Worm (Caenorhabditis elegans): ENCODE data around the gene C12D5.9.

ce11 chrV:7639356-7639755 is 50.4 kb downstream of the C12D5.9 start:
- TF ChIP-seq zag-1 (tag; optimal IDR thresholded peaks at IDR 0.05) (no peak), nhr-6 (tag; optimal IDR thresholded peaks at IDR 0.05) (no peak), lsy-2 (tag; optimal IDR thresholded peaks at IDR 0.05) (no peak), nhr-77 (tag; optimal IDR thresholded peaks at IDR 0.05) (no peak), nhr-12 (tag; optimal IDR thresholded peaks at IDR 0.05) (no peak), ama-1 (optimal IDR thresholded peaks at IDR 0.05) (no peak), lin-13 (GFP tag; optimal IDR thresholded peaks at IDR 0.05) (no peak), aly-2 (tag; optimal IDR thresholded peaks at IDR 0.05) (no peak), egl-27 (tag; optimal IDR thresholded peaks at IDR 0.05) (no peak), lin-11 (tag; optimal IDR thresholded peaks at IDR 0.05) (no peak), nhr-11 (tag; optimal IDR thresholded peaks at IDR 0.05) (no peak), ceh-82 (tag; optimal IDR thresholded peaks at IDR 0.05) (no peak), mdl-1 (tag; optimal IDR thresholded peaks at IDR 0.05) (no peak)
